Fruit fly (Drosophila melanogaster) whole organism, embryonic: ENCODE measurements around the gene CG10055.

ENCODE experiments used
- Antp ChIP-seq: fragments of 200-800 bp; sonication (Bioruptor generic); optimal IDR thresholded peaks from 3 replicates; lab custom pipeline; 2016; ENCODE audit warnings: missing biosample characterization, missing genetic modification characterization
- Atf6 ChIP-seq: fragments of 200-800 bp; sonication (Bioruptor generic); IDR thresholded peaks from 2 replicates; pipeline ENCODE4 v1.3.6; 2022; ENCODE audit warnings: missing biosample characterization, missing genetic modification characterization
- BtbVII ChIP-seq: fragments of 200-800 bp; sonication (Bioruptor generic); optimal IDR thresholded peaks from 3 replicates; lab custom pipeline; 2017; ENCODE audit warnings: missing biosample characterization, mild to moderate bottlenecking, missing genetic modification characterization
- CG1024 ChIP-seq: fragments of 200-800 bp; sonication (Bioruptor generic); IDR thresholded peaks from 2 replicates; pipeline ENCODE4 v1.3.6; 2022; ENCODE audit warnings: missing biosample characterization, missing genetic modification characterization
- CG10274 ChIP-seq: fragments of 200-800 bp; sonication (Bioruptor generic); optimal IDR thresholded peaks from 3 replicates; lab custom pipeline; 2017; ENCODE audit warnings: missing biosample characterization, mild to moderate bottlenecking, missing genetic modification characterization
- CG10321 ChIP-seq: fragments of 200-800 bp; sonication (Bioruptor generic); IDR thresholded peaks from 2 replicates; pipeline ENCODE4 v1.3.6; 2022; ENCODE audit warnings: missing biosample characterization, missing genetic modification characterization
- CG10431 ChIP-seq: fragments of 200-800 bp; sonication (Bioruptor generic); optimal IDR thresholded peaks from 3 replicates; lab custom pipeline; 2018; ENCODE audit warnings: missing biosample characterization, mild to moderate bottlenecking, missing genetic modification characterization
- CG11247 ChIP-seq: fragments of 200-800 bp; sonication (Bioruptor generic); IDR thresholded peaks from 2 replicates; pipeline ENCODE4 v1.3.6; 2022; ENCODE audit warnings: missing biosample characterization, missing genetic modification characterization
- CG12659 ChIP-seq: fragments of 200-800 bp; sonication (Bioruptor generic); optimal IDR thresholded peaks from 3 replicates; lab custom pipeline; 2017; ENCODE audit warnings: mild to moderate bottlenecking, missing biosample characterization, missing genetic modification reagents, missing genetic modification characterization
- CG14965 ChIP-seq: fragments of 200-800 bp; sonication (Bioruptor generic); optimal IDR thresholded peaks from 2 replicates; lab custom pipeline; 2016; ENCODE audit warnings: missing biosample characterization, missing genetic modification characterization, borderline replicate concordance
- CG15696 ChIP-seq: fragments of 200-800 bp; sonication (Bioruptor generic); optimal IDR thresholded peaks from 2 replicates; lab custom pipeline; 2019; ENCODE audit warnings: missing biosample characterization, mild to moderate bottlenecking, missing genetic modification characterization, moderate library complexity
- CG17186 ChIP-seq: fragments of 200-800 bp; sonication (Bioruptor generic); optimal IDR thresholded peaks from 3 replicates; lab custom pipeline; 2017; ENCODE audit warnings: missing biosample characterization, missing genetic modification reagents, missing genetic modification characterization
- CG32767 ChIP-seq: fragments of 200-800 bp; sonication (Bioruptor generic); IDR thresholded peaks from 2 replicates; pipeline ENCODE4 v1.3.6; 2022; ENCODE audit warnings: missing biosample characterization, missing genetic modification characterization
- CG4360 ChIP-seq: fragments of 200-800 bp; sonication (Bioruptor generic); IDR thresholded peaks from 2 replicates; pipeline ENCODE4 v1.3.6; 2022; ENCODE audit warnings: missing biosample characterization, missing genetic modification characterization
- CG6175 ChIP-seq: fragments of 200-800 bp; sonication (Bioruptor generic); IDR thresholded peaks from 3 replicates; pipeline ENCODE4 v1.3.6; 2022; ENCODE audit warnings: missing biosample characterization, missing genetic modification characterization
- CG6254 ChIP-seq: fragments of 200-800 bp; sonication (Bioruptor generic); optimal IDR thresholded peaks from 3 replicates; lab custom pipeline; 2017; ENCODE audit warnings: mild to moderate bottlenecking, missing biosample characterization, missing genetic modification reagents, missing genetic modification characterization
- CG6791 ChIP-seq: fragments of 200-800 bp; sonication (Bioruptor generic); IDR thresholded peaks from 3 replicates; pipeline ENCODE4 v1.3.6; 2022; ENCODE audit warnings: missing biosample characterization, missing genetic modification characterization; ENCODE audit not compliant: partially characterized antibody
- CG8944 ChIP-seq: fragments of 200-800 bp; sonication (Bioruptor generic); optimal IDR thresholded peaks from 3 replicates; lab custom pipeline; 2016; ENCODE audit warnings: missing biosample characterization, missing genetic modification characterization
- Eip74EF ChIP-seq, 2 experiments: fragments of 200-800 bp in 1 of 2; fragments of >200 bp in 1 of 2; sonication (Bioruptor generic) in 1 of 2; optimal IDR thresholded peaks; 2 replicates each; lab custom pipeline; 2017 to 2019; ENCODE audit warnings: missing biosample characterization in 2 of 2, missing genetic modification characterization in 2 of 2, mild to moderate bottlenecking in 1 of 2, moderate library complexity in 1 of 2
- Hmr ChIP-seq: fragments of 200-800 bp; sonication (Bioruptor generic); optimal IDR thresholded peaks from 3 replicates; lab custom pipeline; 2017; ENCODE audit warnings: mild to moderate bottlenecking, missing biosample characterization, missing genetic modification reagents, missing genetic modification characterization
- Lpt ChIP-seq: fragments of >200 bp; optimal IDR thresholded peaks from 2 replicates; lab custom pipeline; 2018; ENCODE audit warnings: missing biosample characterization, missing genetic modification characterization
- Myb ChIP-seq: fragments of 200-800 bp; sonication (Bioruptor generic); optimal IDR thresholded peaks from 2 replicates; lab custom pipeline; 2016; ENCODE audit warnings: missing biosample characterization, missing genetic modification characterization
- Optix ChIP-seq: fragments of 200-800 bp; sonication (Bioruptor generic); IDR thresholded peaks from 3 replicates; pipeline ENCODE4 v1.3.6; 2022; ENCODE audit warnings: missing biosample characterization, missing genetic modification characterization
- PHDP ChIP-seq: fragments of 200-800 bp; sonication (Bioruptor generic); optimal IDR thresholded peaks from 3 replicates; lab custom pipeline; 2018; ENCODE audit warnings: missing biosample characterization, mild to moderate bottlenecking, missing genetic modification characterization, moderate library complexity
- al ChIP-seq: fragments of 200-800 bp; sonication (Bioruptor generic); IDR thresholded peaks from 2 replicates; pipeline ENCODE4 v1.3.6; 2022; ENCODE audit warnings: missing biosample characterization, missing genetic modification characterization
- amos ChIP-seq: fragments of 200-800 bp; sonication (Bioruptor generic); IDR thresholded peaks from 2 replicates; pipeline ENCODE4 v1.3.6; 2022; ENCODE audit warnings: missing biosample characterization, missing genetic modification characterization; ENCODE audit not compliant: partially characterized antibody
- ato ChIP-seq: fragments of 200-800 bp; sonication (Bioruptor generic); IDR thresholded peaks from 2 replicates; pipeline ENCODE4 v1.3.6; 2022; ENCODE audit warnings: missing biosample characterization, missing genetic modification characterization; ENCODE audit not compliant: partially characterized antibody
- bigmax ChIP-seq: fragments of 200-800 bp; sonication (Bioruptor generic); optimal IDR thresholded peaks from 2 replicates; lab custom pipeline; 2018; ENCODE audit warnings: missing biosample characterization, mild to moderate bottlenecking, missing genetic modification characterization
- cato ChIP-seq: fragments of 200-800 bp; sonication (Bioruptor generic); optimal IDR thresholded peaks from 2 replicates; lab custom pipeline; 2016; ENCODE audit warnings: missing biosample characterization, missing genetic modification characterization, borderline replicate concordance
- cg ChIP-seq: fragments of 200-800 bp; sonication (Bioruptor generic); optimal IDR thresholded peaks from 3 replicates; lab custom pipeline; 2019; ENCODE audit warnings: missing biosample characterization, mild to moderate bottlenecking, missing genetic modification characterization, moderate library complexity
- chn ChIP-seq: fragments of 200-800 bp; sonication (Bioruptor generic); optimal IDR thresholded peaks from 2 replicates; lab custom pipeline; 2016; ENCODE audit warnings: missing biosample characterization, missing genetic modification characterization
- da ChIP-seq: fragments of 200-800 bp; sonication (Bioruptor generic); optimal IDR thresholded peaks from 2 replicates; lab custom pipeline; 2016; ENCODE audit warnings: missing biosample characterization, missing genetic modification characterization
- dpn ChIP-seq, 2 experiments: fragments of 200-800 bp; sonication (Bioruptor generic); optimal IDR thresholded peaks; 3 replicates each; lab custom pipeline; 2016; ENCODE audit warnings: missing biosample characterization in 2 of 2, missing genetic modification characterization in 2 of 2
- fu2 ChIP-seq: fragments of 200-800 bp; sonication (Bioruptor generic); optimal IDR thresholded peaks from 2 replicates; lab custom pipeline; 2016; ENCODE audit warnings: missing biosample characterization, missing genetic modification characterization
- gem ChIP-seq: fragments of 200-800 bp; sonication (Bioruptor generic); optimal IDR thresholded peaks from 2 replicates; lab custom pipeline; 2019; ENCODE audit warnings: missing biosample characterization, mild to moderate bottlenecking, missing genetic modification characterization, moderate library complexity
- hth ChIP-seq: fragments of >200 bp; optimal IDR thresholded peaks from 2 replicates; lab custom pipeline; 2017; ENCODE audit warnings: inconsistent platforms
- insv ChIP-seq, 2 experiments: fragments of 200-800 bp; sonication (Bioruptor generic); optimal IDR thresholded peaks; 3 replicates each; lab custom pipeline; 2016 to 2018; ENCODE audit warnings: missing biosample characterization in 2 of 2, missing genetic modification characterization in 2 of 2
- inv ChIP-seq: fragments of 200-800 bp; sonication (Bioruptor generic); IDR thresholded peaks from 2 replicates; pipeline ENCODE4 v1.3.6; 2022; ENCODE audit warnings: missing biosample characterization, missing genetic modification characterization; ENCODE audit not compliant: partially characterized antibody
- nerfin-1 ChIP-seq: fragments of 200-800 bp; sonication (Bioruptor generic); optimal IDR thresholded peaks from 3 replicates; lab custom pipeline; 2019; ENCODE audit warnings: missing biosample characterization, mild to moderate bottlenecking, missing genetic modification characterization, moderate library complexity
- nom ChIP-seq: fragments of 200-800 bp; sonication (Bioruptor generic); optimal IDR thresholded peaks from 2 replicates; lab custom pipeline; 2017; ENCODE audit warnings: missing biosample characterization, missing genetic modification characterization, mild to moderate bottlenecking, moderate library complexity, missing genetic modification reagents
- oc ChIP-seq: fragments of 200-800 bp; sonication (Bioruptor generic); optimal IDR thresholded peaks from 2 replicates; lab custom pipeline; 2018; ENCODE audit warnings: missing biosample characterization, mild to moderate bottlenecking, missing genetic modification characterization, moderate library complexity
- org-1 ChIP-seq: fragments of 200-800 bp; sonication (Bioruptor generic); optimal IDR thresholded peaks from 2 replicates; lab custom pipeline; 2017; ENCODE audit warnings: missing biosample characterization, missing genetic modification characterization
- pzg ChIP-seq: fragments of 200-800 bp; sonication (Bioruptor generic); optimal IDR thresholded peaks from 3 replicates; lab custom pipeline; 2018; ENCODE audit warnings: missing biosample characterization, mild to moderate bottlenecking, missing genetic modification characterization, moderate library complexity
- repo ChIP-seq: fragments of 200-800 bp; sonication (Bioruptor generic); optimal IDR thresholded peaks from 2 replicates; lab custom pipeline; 2016; ENCODE audit warnings: missing biosample characterization, missing genetic modification characterization
- slbo ChIP-seq: fragments of 200-800 bp; sonication (Bioruptor generic); IDR thresholded peaks from 2 replicates; pipeline ENCODE4 v1.3.6; 2022; ENCODE audit warnings: missing biosample characterization, missing genetic modification characterization
- trem ChIP-seq: fragments of 200-800 bp; optimal IDR thresholded peaks from 3 replicates; lab custom pipeline; 2019; ENCODE audit warnings: missing biosample characterization, mild to moderate bottlenecking, missing genetic modification characterization, moderate library complexity
- vvl ChIP-seq: fragments of 200-800 bp; sonication (Bioruptor generic); IDR thresholded peaks from 2 replicates; pipeline ENCODE4 v1.3.6; 2022; ENCODE audit warnings: missing biosample characterization, missing genetic modification characterization
- z ChIP-seq: fragments of 200-800 bp; sonication (Bioruptor generic); IDR thresholded peaks from 3 replicates; pipeline ENCODE4 v1.3.6; 2022; ENCODE audit warnings: missing biosample characterization, missing genetic modification characterization

The CG10055 gene

dm6 chr3R:7150544-7151406, 35.7 kb downstream of the CG10055 start, which contains the start of the genes gfzf and Sas-4 (continued):
- TF ChIP-seq cg (no peak), amos (GFP tag; lab: Robert Waterston, UW) (no peak), insv (GFP tag; optimal IDR thresholded peaks at IDR 0.05; lab: Kevin White, UChicago) (peak in 1 of 2 experiments; percentile 18), nerfin-1 (peak; percentile 82), ato (no peak), PHDP (tag; lab: Kevin White, UChicago) (peak; percentile 5), nom (peak; percentile 7), CG17186 (no peak), al (GFP tag; lab: Robert Waterston, UW) (peak; percentile 52; the same call in 1 of the 2 replicates), CG12659 (GFP tag; lab: Kevin White, UChicago) (peak; percentile 64), CG1024 (GFP tag; lab: Robert Waterston, UW) (peak; percentile 25; the same call in 1 of the 2 replicates), fu2 (GFP tag; lab: Kevin White, UChicago) (peak; percentile 10), dpn (GFP tag; optimal IDR thresholded peaks at IDR 0.05; lab: Kevin White, UChicago) (peak; percentile 50 to 51), CG11247 (GFP tag; lab: Robert Waterston, UW) (peak; percentile 36; the same call in 1 of the 2 replicates), vvl (peak; percentile 46; the same call in 1 of the 2 replicates), Antp (GFP tag; lab: Kevin White, UChicago) (peak; percentile 49), CG6175 (no peak), Optix (GFP tag; lab: Robert Waterston, UW) (peak; percentile 44; the same call in 1 of the 3 replicates), BtbVII (GFP tag; lab: Kevin White, UChicago) (no peak), inv (GFP tag; lab: Robert Waterston, UW) (no peak), chn (GFP tag; lab: Kevin White, UChicago) (peak; percentile 50), CG6254 (GFP tag; lab: Kevin White, UChicago) (no peak), oc (tag; lab: Kevin White, UChicago) (no peak), Eip74EF (GFP tag; optimal IDR thresholded peaks at IDR 0.05; lab: Kevin White, UChicago) (no peak), slbo (GFP tag; lab: Robert Waterston, UW) (peak; percentile 84), Myb (GFP tag; lab: Kevin White, UChicago) (peak; percentile 38), hth (lab: Kevin White, UChicago) (no peak), Atf6 (GFP tag; lab: Robert Waterston, UW) (peak; percentile 38; the same call in 1 of the 2 replicates), CG6791 (no peak), da (GFP tag; lab: Kevin White, UChicago) (no peak), CG10431 (no peak), CG8944 (GFP tag; lab: Kevin White, UChicago) (no peak), Hmr (GFP tag; lab: Kevin White, UChicago) (no peak), trem (tag; lab: Kevin White, UChicago) (peak; percentile 50), cato (GFP tag; lab: Kevin White, UChicago) (peak; percentile 56), CG14965 (GFP tag; lab: Kevin White, UChicago) (no peak), repo (GFP tag; lab: Kevin White, UChicago) (no peak), Lpt (GFP tag; lab: Kevin White, UChicago) (no peak), pzg (peak; percentile 33), gem (tag; lab: Kevin White, UChicago) (no peak), org-1 (GFP tag; lab: Kevin White, UChicago) (no peak), bigmax (GFP tag; lab: Kevin White, UChicago) (no peak), CG10274 (peak; percentile 37), z (GFP tag; lab: Robert Waterston, UW) (no peak), CG4360 (no peak), CG10321 (GFP tag; lab: Robert Waterston, UW) (no peak), CG15696 (tag; lab: Kevin White, UChicago) (peak; percentile 42), CG32767 (no peak; the same call in 1 of the 2 replicates)
